Worm (Caenorhabditis elegans) whole organism, L4 larva: ENCODE data around the gene chil-18.

Source experiments
- duxl-1 ChIP-seq: sonication (generic microtip); optimal IDR thresholded peaks from 2 replicates; lab custom pipeline; 2016; ENCODE audit warnings: mild to moderate bottlenecking, missing genetic modification characterization, moderate library complexity, missing compliant biosample characterization; ENCODE audit not compliant: poor library complexity
- egl-27 ChIP-seq: sonication (generic microtip); optimal IDR thresholded peaks from 3 replicates; lab custom pipeline; 2017; ENCODE audit warnings: missing biosample characterization, missing genetic modification reagents, missing genetic modification characterization
- fkh-10 ChIP-seq: fragments of 150-350 bp; optimal IDR thresholded peaks from 2 replicates; lab custom pipeline; 2014; ENCODE audit warnings: missing biosample characterization, missing genetic modification reagents, missing genetic modification characterization
- lin-38 ChIP-seq: fragments of 200-800 bp; sonication (Bioruptor generic); IDR thresholded peaks from 2 replicates; pipeline ENCODE4 v1.3.6; 2022; ENCODE audit warnings: missing genetic modification reagents, missing genetic modification characterization, missing compliant biosample characterization
- nhr-25 ChIP-seq: sonication (generic microtip); optimal IDR thresholded peaks from 2 replicates; lab custom pipeline; 2017; ENCODE audit warnings: missing genetic modification characterization, mild to moderate bottlenecking, missing compliant biosample characterization, antibody characterized with exemption, moderate library complexity, borderline replicate concordance; ENCODE audit not compliant: insufficient read depth

ce11 chrII:9441838-9442237 is 6.2 kb upstream of the chil-18 start, which contains the start of gene chil-16:
- no peak for TF ChIP-seq lin-38 (GFP tag; lab: Robert Waterston, UW)
- TF ChIP-seq egl-27 (tag; lab: Kevin White, UChicago), result no peak
- no peak for TF ChIP-seq duxl-1
- TF ChIP-seq nhr-25, result no peak
- TF ChIP-seq fkh-10 (GFP tag; lab: Kevin White, UChicago), result no peak
